Worm (Caenorhabditis elegans): Measurements from ENCODE around the gene ZK994.6.

DNA sequence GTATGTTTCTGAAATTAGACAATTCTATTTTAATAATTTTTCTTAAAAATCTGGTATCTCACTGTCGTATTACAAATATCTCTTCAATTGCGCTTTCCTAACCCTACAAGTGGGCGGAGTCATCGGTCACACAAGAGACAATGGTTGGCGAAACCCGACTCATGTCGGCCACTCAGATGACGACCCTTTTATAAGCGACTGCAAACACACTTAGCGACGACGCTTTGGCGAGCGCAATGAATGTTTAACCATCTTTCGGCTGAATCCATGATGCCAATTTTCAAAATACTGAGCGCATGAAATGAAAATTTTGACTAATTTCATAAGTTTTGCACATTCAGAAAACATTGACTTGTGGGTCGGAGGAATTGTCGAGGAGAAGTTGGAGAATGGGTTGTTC lies 6.9 kb downstream of the ZK994.6 start:
- peak; percentile 70 for TF ChIP-seq hlh-30 (tag; optimal IDR thresholded peaks at IDR 0.05; ENCODE audit: insufficient read depth)
- TF ChIP-seq ztf-11 (tag; optimal IDR thresholded peaks at IDR 0.05), result no peak
- TF ChIP-seq madf-5 (GFP tag; IDR thresholded peaks at IDR 0.05), result peak in 1 of 2 experiments; percentile 99
- TF ChIP-seq arid-1 (GFP tag; conservative IDR thresholded peaks at IDR 0.05), result peak; percentile 99
- peak; percentile 98 for TF ChIP-seq ZK337.2 (GFP tag; IDR thresholded peaks at IDR 0.05)
- no peak for TF ChIP-seq skn-1 (tag; optimal IDR thresholded peaks at IDR 0.05)
- peak; percentile 93 for TF ChIP-seq mep-1 (tag; optimal IDR thresholded peaks at IDR 0.05)
- TF ChIP-seq fkh-10 (GFP tag; optimal IDR thresholded peaks at IDR 0.05), result no peak
- peak; percentile 97 for TF ChIP-seq spr-1 (tag; optimal IDR thresholded peaks at IDR 0.05)
- TF ChIP-seq unc-62 (GFP tag; optimal IDR thresholded peaks at IDR 0.05 in 1 of 2), result no peak
- no peak for TF ChIP-seq unc-62 (tag; optimal IDR thresholded peaks at IDR 0.05)
- TF ChIP-seq pha-4 (GFP tag; IDR thresholded peaks at IDR 0.05), result peak; percentile 99
- TF ChIP-seq pha-4 (tag; optimal IDR thresholded peaks at IDR 0.05), result no peak
- TF ChIP-seq ztf-7 (tag; optimal IDR thresholded peaks at IDR 0.05), result peak; percentile 95
- TF ChIP-seq rbr-2 (tag; optimal IDR thresholded peaks at IDR 0.05), result peak; percentile 96
